Worm (Caenorhabditis elegans): ENCODE results near the gene ufd-2.

The ufd-2 gene

DNA sequence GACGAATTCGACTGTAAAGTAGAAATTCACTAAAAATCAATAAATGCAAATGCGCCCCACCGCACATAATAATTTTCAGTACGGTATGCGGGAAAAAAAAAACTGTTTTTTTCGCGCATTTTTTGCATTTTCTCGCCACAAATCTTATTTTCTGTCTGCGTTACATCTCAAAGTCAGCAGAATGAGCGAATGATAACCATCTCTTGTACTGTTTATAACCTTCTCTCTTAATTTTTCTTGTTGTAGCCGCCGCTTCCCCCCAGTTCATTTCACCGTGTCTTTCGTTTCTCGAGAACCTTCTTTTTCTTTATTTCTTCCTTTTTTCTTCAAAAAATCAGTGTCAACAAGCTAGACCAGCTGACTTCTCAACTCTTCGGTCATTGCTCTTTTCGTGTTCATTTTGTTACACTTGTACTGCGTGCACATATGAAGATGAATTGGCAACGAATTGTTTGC, 47.0 kb upstream of the ufd-2 start (continued):
- TF ChIP-seq C34B4.2 (tag; optimal IDR thresholded peaks at IDR 0.05) (no peak), vab-15 (tag; optimal IDR thresholded peaks at IDR 0.05) (no peak), Y116A8C.19 (tag; optimal IDR thresholded peaks at IDR 0.05; ENCODE audit: borderline replicate concordance) (no peak), grh-1 (GFP tag; IDR thresholded peaks at IDR 0.05) (no peak), lin-35 (GFP tag; optimal IDR thresholded peaks at IDR 0.05) (peak in 1 of 2 experiments; percentile 30), ceh-8 (GFP tag; optimal IDR thresholded peaks at IDR 0.05) (no peak), lin-39 (tag; optimal IDR thresholded peaks at IDR 0.05) (no peak), ceh-88 (GFP tag; IDR thresholded peaks at IDR 0.05) (no peak), nhr-20 (tag; optimal IDR thresholded peaks at IDR 0.05) (peak; percentile 68), elt-3 (tag; optimal IDR thresholded peaks at IDR 0.05) (peak in 4 of 6 experiments; percentile 5 to 45 (median 30)), dsc-1 (tag; optimal IDR thresholded peaks at IDR 0.05) (no peak), alr-1 (tag; optimal IDR thresholded peaks at IDR 0.05; ENCODE audit: borderline replicate concordance) (no peak), tbx-2 (tag; optimal IDR thresholded peaks at IDR 0.05) (peak; percentile 33), nhr-11 (tag; optimal IDR thresholded peaks at IDR 0.05) (no peak), ama-1 (optimal IDR thresholded peaks at IDR 0.05) (no peak), snu-23 (GFP tag; optimal IDR thresholded peaks at IDR 0.05) (peak; percentile 32), lin-14 (GFP tag; optimal IDR thresholded peaks at IDR 0.05) (peak; percentile 24), unc-62 (GFP tag; optimal IDR thresholded peaks at IDR 0.05) (no peak), skn-1 (tag; optimal IDR thresholded peaks at IDR 0.05) (no peak), sox-4 (tag; optimal IDR thresholded peaks at IDR 0.05) (no peak), lin-13 (GFP tag; optimal IDR thresholded peaks at IDR 0.05) (peak; percentile 33), ceh-90 (tag; optimal IDR thresholded peaks at IDR 0.05) (no peak), efl-1 (optimal IDR thresholded peaks at IDR 0.05) (no peak), efl-1 (GFP tag; optimal IDR thresholded peaks at IDR 0.05 in 1 of 2) (no peak), nhr-85 (tag) (peak; percentile 81), C16A3.4 (tag; optimal IDR thresholded peaks at IDR 0.05) (no peak), unc-98 (GFP tag; IDR thresholded peaks at IDR 0.05) (no peak), lsy-2 (tag; optimal IDR thresholded peaks at IDR 0.05) (peak in 1 of 2 experiments; percentile 48), zip-4 (GFP tag; optimal IDR thresholded peaks at IDR 0.05) (no peak), elt-2 (tag; optimal IDR thresholded peaks at IDR 0.05) (no peak), mep-1 (tag; optimal IDR thresholded peaks at IDR 0.05) (peak; percentile 42), unc-130 (tag; optimal IDR thresholded peaks at IDR 0.05) (no peak), fos-1 (tag; optimal IDR thresholded peaks at IDR 0.05) (no peak), efl-3 (GFP tag; optimal IDR thresholded peaks at IDR 0.05) (no peak), egl-27 (tag; optimal IDR thresholded peaks at IDR 0.05) (no peak), blmp-1 (tag; optimal IDR thresholded peaks at IDR 0.05) (no peak), mef-2 (tag; optimal IDR thresholded peaks at IDR 0.05) (no peak), hpl-2 (GFP tag; optimal IDR thresholded peaks at IDR 0.05) (no peak), unc-86 (tag; optimal IDR thresholded peaks at IDR 0.05) (no peak), nhr-47 (tag; optimal IDR thresholded peaks at IDR 0.05) (no peak)

DNA sequence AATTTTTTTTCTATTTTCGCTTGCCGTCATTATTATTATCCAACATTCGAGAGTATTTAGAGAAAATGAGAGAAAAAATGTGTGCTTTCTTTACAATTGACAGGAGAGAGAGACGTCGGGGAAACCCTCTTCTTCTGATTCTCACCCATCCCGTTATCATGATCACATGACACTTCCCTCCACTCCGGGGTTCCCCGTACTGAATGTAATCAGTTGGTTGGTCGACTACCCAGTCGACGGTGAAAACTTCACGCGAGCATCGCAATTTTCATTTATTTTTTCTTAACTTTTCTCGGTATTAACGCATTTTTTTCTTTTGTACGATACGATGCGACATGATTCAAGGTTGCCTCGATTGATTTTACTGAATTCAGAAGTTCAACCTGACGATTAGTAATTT, 46.4 kb upstream of the ufd-2 start:
- TF ChIP-seq swsn-7 (tag; optimal IDR thresholded peaks at IDR 0.05) (peak; percentile 61), unc-130 (tag; optimal IDR thresholded peaks at IDR 0.05) (peak; percentile 91), nhr-76 (tag; optimal IDR thresholded peaks at IDR 0.05) (no peak), efl-1 (optimal IDR thresholded peaks at IDR 0.05) (peak; percentile 18 to 31), efl-1 (GFP tag; optimal IDR thresholded peaks at IDR 0.05 in 1 of 2) (peak in 1 of 2 experiments; percentile 42), lin-13 (GFP tag; optimal IDR thresholded peaks at IDR 0.05) (no peak), nhr-47 (tag; optimal IDR thresholded peaks at IDR 0.05) (peak; percentile 35), lin-14 (GFP tag; optimal IDR thresholded peaks at IDR 0.05) (peak; percentile 73), nhr-11 (tag; optimal IDR thresholded peaks at IDR 0.05) (peak; percentile 41), nhr-85 (tag) (peak; percentile 64), ztf-4 (tag; optimal IDR thresholded peaks at IDR 0.05) (peak; percentile 4), mdl-1 (tag; optimal IDR thresholded peaks at IDR 0.05) (peak in 1 of 2 experiments; percentile 83), mep-1 (tag; optimal IDR thresholded peaks at IDR 0.05) (peak; percentile 23), unc-98 (GFP tag; IDR thresholded peaks at IDR 0.05) (no peak), zip-4 (GFP tag; optimal IDR thresholded peaks at IDR 0.05) (no peak), skn-1 (tag; optimal IDR thresholded peaks at IDR 0.05) (peak; percentile 52), blmp-1 (tag; optimal IDR thresholded peaks at IDR 0.05) (peak; percentile 77), nhr-20 (tag; optimal IDR thresholded peaks at IDR 0.05) (peak; percentile 70), lin-35 (GFP tag; optimal IDR thresholded peaks at IDR 0.05) (peak in 1 of 2 experiments; percentile 54), ztf-11 (tag; optimal IDR thresholded peaks at IDR 0.05) (no peak), elt-3 (tag; optimal IDR thresholded peaks at IDR 0.05) (peak in 3 of 6 experiments; percentile 51 to 69 (median 67)), dpl-1 (GFP tag; optimal IDR thresholded peaks at IDR 0.05) (peak in 2 of 3 experiments; percentile 21 to 33), rnt-1 (tag; optimal IDR thresholded peaks at IDR 0.05) (peak; percentile 62), jun-1 (tag; optimal IDR thresholded peaks at IDR 0.05) (peak; percentile 62), C16A3.4 (tag; optimal IDR thresholded peaks at IDR 0.05) (peak; percentile 59), nhr-19 (GFP tag; conservative IDR thresholded peaks at IDR 0.05) (peak; percentile 77), nhr-90 (tag; optimal IDR thresholded peaks at IDR 0.05; ENCODE audit: poor library complexity) (no peak)
